Worm (Caenorhabditis elegans) whole organism, young adult: ENCODE measurements around the gene pch-2.

ENCODE experiments used
- D2030.7 ChIP-seq: fragments of 200-800 bp; sonication (Bioruptor generic); IDR thresholded peaks from 2 replicates; pipeline ENCODE4 v1.3.6; 2022; ENCODE audit warnings: missing genetic modification reagents, missing genetic modification characterization, missing compliant biosample characterization
- F22D6.2 ChIP-seq: sonication (generic microtip); optimal IDR thresholded peaks from 2 replicates; lab custom pipeline; 2016; ENCODE audit warnings: mild to moderate bottlenecking, missing genetic modification characterization, missing compliant biosample characterization
- F33H1.4 ChIP-seq: fragments of 200-800 bp; sonication (Bioruptor generic); IDR thresholded peaks from 2 replicates; pipeline ENCODE4 v1.3.6; 2022; ENCODE audit warnings: missing genetic modification reagents, missing genetic modification characterization, missing compliant biosample characterization
- F39B2.1 ChIP-seq: fragments of 200-800 bp; sonication (Bioruptor generic); IDR thresholded peaks from 2 replicates; pipeline ENCODE4 v1.3.6; 2022; ENCODE audit warnings: missing genetic modification reagents, missing genetic modification characterization, missing compliant biosample characterization
- F55B11.4 ChIP-seq: sonication (generic microtip); optimal IDR thresholded peaks from 2 replicates; lab custom pipeline; 2016; ENCODE audit warnings: missing compliant biosample characterization, missing genetic modification characterization, borderline replicate concordance; ENCODE audit not compliant: insufficient read depth
- K12H6.12 ChIP-seq: fragments of 200-800 bp; sonication (Bioruptor generic); optimal IDR thresholded peaks from 2 replicates; lab custom pipeline; 2018; ENCODE audit warnings: mild to moderate bottlenecking, missing genetic modification characterization, missing compliant biosample characterization
- T07F8.4 ChIP-seq: sonication (generic microtip); optimal IDR thresholded peaks from 2 replicates; lab custom pipeline; 2016; ENCODE audit warnings: mild to moderate bottlenecking, missing genetic modification characterization, moderate library complexity, missing compliant biosample characterization
- T26A5.8 ChIP-seq: sonication (generic microtip); optimal IDR thresholded peaks from 2 replicates; lab custom pipeline; 2016; ENCODE audit warnings: missing genetic modification characterization, missing compliant biosample characterization
- Y56A3A.18 ChIP-seq: fragments of 200-800 bp; sonication (Bioruptor generic); IDR thresholded peaks from 2 replicates; pipeline ENCODE4 v1.3.6; 2022; ENCODE audit warnings: missing genetic modification reagents, missing genetic modification characterization, missing compliant biosample characterization
- aptf-2 ChIP-seq: fragments of 200-800 bp; sonication (Bioruptor generic); conservative IDR thresholded peaks from 2 replicates; pipeline ENCODE4 v1.3.6; 2022; ENCODE audit warnings: missing genetic modification reagents, missing genetic modification characterization, missing compliant biosample characterization
- aptf-3 ChIP-seq: fragments of 200-800 bp; sonication (Bioruptor generic); IDR thresholded peaks from 2 replicates; pipeline ENCODE4 v1.3.6; 2022; ENCODE audit warnings: missing genetic modification characterization, missing compliant biosample characterization
- attf-3 ChIP-seq: fragments of 200-800 bp; sonication (Bioruptor generic); conservative IDR thresholded peaks from 2 replicates; pipeline ENCODE4 v1.3.6; 2022; ENCODE audit warnings: missing genetic modification reagents, missing genetic modification characterization, missing compliant biosample characterization
- cebp-1 ChIP-seq, 2 experiments: fragments of 200-800 bp in 1 of 2; sonication (Bioruptor generic) in 1 of 2; sonication (generic microtip) in 1 of 2; IDR thresholded peaks in 1 of 2; optimal IDR thresholded peaks in 1 of 2; 2 replicates each; pipeline versions ENCODE4 v1.3.6 to Lab custom; 2017 to 2022; ENCODE audit warnings: missing compliant biosample characterization in 2 of 2, missing genetic modification characterization in 2 of 2, mild to moderate bottlenecking in 1 of 2, missing genetic modification reagents in 1 of 2, moderate library complexity in 1 of 2
- cebp-2 ChIP-seq: fragments of 200-800 bp; sonication (Bioruptor generic); IDR thresholded peaks from 2 replicates; pipeline ENCODE4 v1.3.6; 2022; ENCODE audit warnings: missing genetic modification characterization, missing compliant biosample characterization
- ceh-100 ChIP-seq: fragments of 200-800 bp; sonication (Bioruptor generic); IDR thresholded peaks from 2 replicates; pipeline ENCODE4 v1.3.6; 2022; ENCODE audit warnings: missing genetic modification reagents, missing genetic modification characterization, missing compliant biosample characterization
- ets-4 ChIP-seq: fragments of 200-800 bp; sonication (Bioruptor generic); optimal IDR thresholded peaks from 2 replicates; lab custom pipeline; 2018; ENCODE audit warnings: mild to moderate bottlenecking, missing genetic modification characterization, missing compliant biosample characterization
- fkh-3 ChIP-seq: sonication (generic microtip); optimal IDR thresholded peaks from 2 replicates; lab custom pipeline; 2016; ENCODE audit warnings: mild to moderate bottlenecking, missing genetic modification characterization, missing compliant biosample characterization
- hlh-26 ChIP-seq: fragments of 200-800 bp; sonication (Bioruptor generic); conservative IDR thresholded peaks from 2 replicates; pipeline ENCODE4 v1.3.6; 2022; ENCODE audit warnings: missing genetic modification reagents, missing genetic modification characterization, missing compliant biosample characterization
- hmg-1.2 ChIP-seq: fragments of 200-800 bp; sonication (Bioruptor generic); IDR thresholded peaks from 2 replicates; pipeline ENCODE4 v1.3.6; 2022; ENCODE audit warnings: missing genetic modification reagents, missing genetic modification characterization, missing compliant biosample characterization
- hrde-1 ChIP-seq: sonication (generic microtip); optimal IDR thresholded peaks from 2 replicates; lab custom pipeline; 2016; ENCODE audit warnings: missing genetic modification characterization, mild to moderate bottlenecking, missing compliant biosample characterization, moderate library complexity, missing genotype, missing genetic modification reagents, borderline replicate concordance
- let-526 ChIP-seq: fragments of 200-800 bp; sonication (Bioruptor generic); IDR thresholded peaks from 2 replicates; pipeline ENCODE4 v1.3.6; 2022; ENCODE audit warnings: missing genetic modification reagents, missing genetic modification characterization, missing compliant biosample characterization
- lin-26 ChIP-seq: fragments of 200-800 bp; sonication (Bioruptor generic); IDR thresholded peaks from 2 replicates; pipeline ENCODE4 v1.3.6; 2022; ENCODE audit warnings: missing genetic modification reagents, missing genetic modification characterization, missing compliant biosample characterization
- lin-54 ChIP-seq: fragments of 200-800 bp; sonication (Bioruptor generic); optimal IDR thresholded peaks from 2 replicates; lab custom pipeline; 2018; ENCODE audit warnings: mild to moderate bottlenecking, missing genetic modification characterization, missing compliant biosample characterization
- lsl-1 ChIP-seq: fragments of 200-800 bp; sonication (Bioruptor generic); optimal IDR thresholded peaks from 2 replicates; lab custom pipeline; 2018; ENCODE audit warnings: mild to moderate bottlenecking, missing genetic modification characterization, moderate library complexity, missing compliant biosample characterization
- mcd-1 ChIP-seq: fragments of 200-800 bp; sonication (Bioruptor generic); IDR thresholded peaks from 2 replicates; pipeline ENCODE4 v1.3.6; 2022; ENCODE audit warnings: missing genetic modification reagents, missing genetic modification characterization, missing compliant biosample characterization
- mel-28 ChIP-seq: sonication (generic microtip); optimal IDR thresholded peaks from 2 replicates; lab custom pipeline; 2016; ENCODE audit warnings: borderline replicate concordance, mild to moderate bottlenecking, missing genetic modification characterization, missing compliant biosample characterization
- nfyb-1 ChIP-seq: fragments of 200-800 bp; sonication (Bioruptor generic); IDR thresholded peaks from 2 replicates; pipeline ENCODE4 v1.3.6; 2022; ENCODE audit warnings: missing genetic modification reagents, missing genetic modification characterization, missing compliant biosample characterization
- nhr-80 ChIP-seq: sonication (generic microtip); optimal IDR thresholded peaks from 2 replicates; lab custom pipeline; 2016; ENCODE audit warnings: missing genetic modification characterization, missing compliant biosample characterization
- xnd-1 ChIP-seq: sonication (generic microtip); optimal IDR thresholded peaks from 2 replicates; lab custom pipeline; 2016; ENCODE audit warnings: missing genotype, missing genetic modification reagents, missing genetic modification characterization, missing compliant biosample characterization
- ztf-18 ChIP-seq: sonication (generic microtip); optimal IDR thresholded peaks from 2 replicates; lab custom pipeline; 2016; ENCODE audit warnings: missing genotype, mild to moderate bottlenecking, missing genetic modification characterization, missing compliant biosample characterization
- ztf-3 ChIP-seq: fragments of 200-800 bp; sonication (Bioruptor generic); optimal IDR thresholded peaks from 2 replicates; lab custom pipeline; 2018; ENCODE audit warnings: mild to moderate bottlenecking, missing genetic modification characterization, missing compliant biosample characterization

Gene pch-2

ce11 chrII:8126132-8126531 lies 32.0 kb upstream of the pch-2 start (continued):
- TF ChIP-seq lin-54, result no peak
- TF ChIP-seq ceh-100 (GFP tag; lab: Robert Waterston, UW), result peak; percentile 37; the same call in 1 of the 2 replicates
- peak; percentile 4 for TF ChIP-seq nhr-80
- TF ChIP-seq lin-26 (GFP tag; lab: Robert Waterston, UW), result no peak
- no peak for TF ChIP-seq Y56A3A.18 (GFP tag; lab: Robert Waterston, UW)
- no peak for TF ChIP-seq attf-3 (GFP tag; lab: Robert Waterston, UW)

- TF ChIP-seq mcd-1 (GFP tag; lab: Robert Waterston, UW) (no peak), F55B11.4 (no peak), cebp-1 (GFP tag; IDR thresholded peaks at IDR 0.05; lab: Robert Waterston, UW) (no peak), cebp-1 (tag; optimal IDR thresholded peaks at IDR 0.05; lab: Kevin White, UChicago) (no peak), nfyb-1 (no peak), ceh-100 (GFP tag; lab: Robert Waterston, UW) (no peak), ztf-3 (GFP tag; lab: Kevin White, UChicago) (no peak), aptf-3 (GFP tag; lab: Robert Waterston, UW) (no peak), hmg-1.2 (GFP tag; lab: Robert Waterston, UW) (no peak), F39B2.1 (GFP tag; lab: Robert Waterston, UW) (no peak)
These were observed 31.5 kb upstream of the pch-2 start for ce11 chrII:8126617-8127016.

- TF ChIP-seq F39B2.1 (GFP tag; lab: Robert Waterston, UW), result no peak
- peak; percentile 73 for TF ChIP-seq ets-4 (GFP tag; lab: Kevin White, UChicago)
- 0 out of 2 replicates have a peak, but pooled peaks have one; percentile 14 for TF ChIP-seq nfyb-1
- TF ChIP-seq aptf-2, result no peak
- TF ChIP-seq nhr-80, result peak; percentile 95
These were observed 30.9 kb upstream of the pch-2 start for ce11 chrII:8127290-8127689.

- TF ChIP-seq cebp-2 (GFP tag; lab: Robert Waterston, UW), result no peak
- TF ChIP-seq F33H1.4 (GFP tag; lab: Robert Waterston, UW), result peak; percentile 63
- no peak for TF ChIP-seq ztf-18
- no peak for TF ChIP-seq D2030.7 (GFP tag; lab: Robert Waterston, UW)
- TF ChIP-seq lsl-1, result peak; percentile 70
- no peak for TF ChIP-seq T07F8.4 (tag; lab: Kevin White, UChicago)
- TF ChIP-seq fkh-3 (tag; lab: Kevin White, UChicago), result no peak
- TF ChIP-seq cebp-1 (GFP tag; IDR thresholded peaks at IDR 0.05; lab: Robert Waterston, UW), result no peak
- TF ChIP-seq cebp-1 (tag; optimal IDR thresholded peaks at IDR 0.05; lab: Kevin White, UChicago), result no peak
- TF ChIP-seq hlh-26 (GFP tag; lab: Robert Waterston, UW), result no peak
- no peak for TF ChIP-seq T26A5.8
- TF ChIP-seq F22D6.2 (tag; lab: Kevin White, UChicago), result no peak
- peak; percentile 55 for TF ChIP-seq xnd-1 (tag; lab: Kevin White, UChicago)
- TF ChIP-seq mel-28 (tag; lab: Kevin White, UChicago), result no peak
- TF ChIP-seq hrde-1, result no peak
- no peak for TF ChIP-seq K12H6.12 (tag; lab: Kevin White, UChicago)
- no peak for TF ChIP-seq let-526 (GFP tag; lab: Robert Waterston, UW)
These were observed 30.4 kb upstream of the pch-2 start for ce11 chrII:8127794-8128193.
